Worm (Caenorhabditis elegans) whole organism, L3 larva: ENCODE measurements around the gene srh-183.

Source experiments
- ZK546.5 ChIP-seq: sonication (generic microtip); optimal IDR thresholded peaks from 2 replicates; lab custom pipeline; 2017; ENCODE audit warnings: missing biosample characterization, missing genetic modification characterization
- aly-2 ChIP-seq: fragments of 150-350 bp; optimal IDR thresholded peaks from 2 replicates; lab custom pipeline; 2014; ENCODE audit warnings: missing biosample characterization, missing genetic modification characterization
- ama-1 ChIP-seq: fragments of 150-350 bp; optimal IDR thresholded peaks from 2 replicates; lab custom pipeline; 2018
- ceh-28 ChIP-seq: fragments of 150-350 bp; optimal IDR thresholded peaks from 2 replicates; lab custom pipeline; 2014; ENCODE audit warnings: missing biosample characterization, missing genetic modification reagents, missing genetic modification characterization
- ceh-82 ChIP-seq: fragments of 150-350 bp; optimal IDR thresholded peaks from 2 replicates; lab custom pipeline; 2014; ENCODE audit warnings: missing biosample characterization, missing genetic modification characterization
- daf-12 ChIP-seq: fragments of 150-350 bp; optimal IDR thresholded peaks from 2 replicates; lab custom pipeline; 2014; ENCODE audit warnings: missing biosample characterization, missing genetic modification reagents, missing genetic modification characterization
- egl-5 ChIP-seq: fragments of 150-350 bp; optimal IDR thresholded peaks from 2 replicates; lab custom pipeline; 2017; ENCODE audit warnings: missing biosample characterization, missing genetic modification reagents, missing genetic modification characterization, inconsistent platforms
- elt-1 ChIP-seq: fragments of 150-350 bp; optimal IDR thresholded peaks from 2 replicates; lab custom pipeline; 2014; ENCODE audit warnings: missing biosample characterization, missing genetic modification characterization
- elt-2 ChIP-seq: sonication (generic microtip); optimal IDR thresholded peaks from 2 replicates; lab custom pipeline; 2016; ENCODE audit warnings: missing genetic modification reagents, mild to moderate bottlenecking, missing genetic modification characterization, missing compliant biosample characterization
- elt-3 ChIP-seq, 3 experiments: fragments of 150-350 bp in 1 of 3; sonication (generic microtip) in 2 of 3; optimal IDR thresholded peaks; 2 replicates in 2 of 3; 4 replicates in 1 of 3; lab custom pipeline; 2014 to 2017; ENCODE audit warnings: missing biosample characterization in 3 of 3, missing genetic modification characterization in 3 of 3
- eor-1 ChIP-seq, 2 experiments: fragments of 150-350 bp; optimal IDR thresholded peaks; 2 replicates each; lab custom pipeline; 2014 to 2018; ENCODE audit warnings: missing biosample characterization in 2 of 2, missing genetic modification characterization in 2 of 2
- fkh-10 ChIP-seq: sonication (generic microtip); optimal IDR thresholded peaks from 2 replicates; lab custom pipeline; 2017; ENCODE audit warnings: missing biosample characterization, missing genetic modification reagents, missing genetic modification characterization
- fkh-2 ChIP-seq: fragments of 150-350 bp; optimal IDR thresholded peaks from 2 replicates; lab custom pipeline; 2014; ENCODE audit warnings: missing biosample characterization, missing genetic modification reagents, missing genetic modification characterization
- fos-1 ChIP-seq: fragments of 150-350 bp; optimal IDR thresholded peaks from 2 replicates; lab custom pipeline; 2014; ENCODE audit warnings: missing biosample characterization, missing genetic modification characterization
- hmg-11 ChIP-seq: sonication (generic microtip); optimal IDR thresholded peaks from 2 replicates; lab custom pipeline; 2016; ENCODE audit warnings: missing genetic modification characterization, missing compliant biosample characterization
- jun-1 ChIP-seq: fragments of 150-350 bp; optimal IDR thresholded peaks from 2 replicates; lab custom pipeline; 2014; ENCODE audit warnings: missing biosample characterization, missing genetic modification reagents, missing genetic modification characterization
- lin-39 ChIP-seq: fragments of 150-350 bp; optimal IDR thresholded peaks from 2 replicates; lab custom pipeline; 2018; ENCODE audit warnings: missing biosample characterization, missing genetic modification reagents, missing genetic modification characterization
- mdl-1 ChIP-seq: fragments of 150-350 bp; optimal IDR thresholded peaks from 2 replicates; lab custom pipeline; 2014; ENCODE audit warnings: missing biosample characterization, missing genetic modification characterization
- mml-1 ChIP-seq: fragments of 150-350 bp; sonication (generic microtip); optimal IDR thresholded peaks from 3 replicates; lab custom pipeline; 2014; ENCODE audit warnings: missing biosample characterization, missing genetic modification characterization
- nfya-1 ChIP-seq: sonication (generic microtip); optimal IDR thresholded peaks from 2 replicates; lab custom pipeline; 2017; ENCODE audit warnings: missing genetic modification characterization, mild to moderate bottlenecking, missing compliant biosample characterization, antibody characterized with exemption, moderate library complexity; ENCODE audit not compliant: insufficient read depth
- nhr-11 ChIP-seq: fragments of 150-350 bp; optimal IDR thresholded peaks from 2 replicates; lab custom pipeline; 2014; ENCODE audit warnings: missing biosample characterization, missing genetic modification characterization
- nhr-12 ChIP-seq: fragments of 150-350 bp; optimal IDR thresholded peaks from 2 replicates; lab custom pipeline; 2014; ENCODE audit warnings: missing biosample characterization, missing genetic modification characterization
- nhr-25 ChIP-seq: sonication (generic microtip); optimal IDR thresholded peaks from 2 replicates; lab custom pipeline; 2017; ENCODE audit warnings: missing biosample characterization, missing genetic modification characterization
- nhr-28 ChIP-seq: fragments of 150-350 bp; optimal IDR thresholded peaks from 2 replicates; lab custom pipeline; 2014; ENCODE audit warnings: missing biosample characterization, missing genetic modification characterization
- nhr-67 ChIP-seq: fragments of 150-350 bp; optimal IDR thresholded peaks from 2 replicates; lab custom pipeline; 2014; ENCODE audit warnings: missing biosample characterization, missing genetic modification characterization
- pha-4 ChIP-seq: fragments of 150-350 bp; optimal IDR thresholded peaks from 2 replicates; lab custom pipeline; 2014; ENCODE audit warnings: missing biosample characterization, missing genetic modification reagents, missing genetic modification characterization
- pqm-1 ChIP-seq: fragments of 150-350 bp; optimal IDR thresholded peaks from 2 replicates; lab custom pipeline; 2017; ENCODE audit warnings: missing biosample characterization, missing genetic modification characterization, inconsistent platforms
- sea-2 ChIP-seq: fragments of 150-350 bp; sonication (generic microtip); optimal IDR thresholded peaks from 4 replicates; lab custom pipeline; 2014; ENCODE audit warnings: missing biosample characterization, missing genetic modification reagents, missing genetic modification characterization
- snpc-4 ChIP-seq: fragments of 150-350 bp; optimal IDR thresholded peaks from 2 replicates; lab custom pipeline; 2014; ENCODE audit warnings: missing biosample characterization, missing genetic modification characterization
- unc-62 ChIP-seq: fragments of 150-350 bp; sonication (generic microtip); optimal IDR thresholded peaks from 4 replicates; lab custom pipeline; 2014; ENCODE audit warnings: missing biosample characterization, missing genetic modification reagents, missing genetic modification characterization
- zag-1 ChIP-seq: fragments of 150-350 bp; optimal IDR thresholded peaks from 2 replicates; lab custom pipeline; 2014; ENCODE audit warnings: missing biosample characterization, missing genetic modification characterization
- ztf-11 ChIP-seq: fragments of 150-350 bp; optimal IDR thresholded peaks from 2 replicates; lab custom pipeline; 2014; ENCODE audit warnings: missing biosample characterization, missing genetic modification characterization
- ztf-4 ChIP-seq: fragments of 150-350 bp; optimal IDR thresholded peaks from 2 replicates; lab custom pipeline; 2014; ENCODE audit warnings: missing biosample characterization, missing genetic modification characterization

Gene srh-183

ce11 chrV:19978220-19978619, at the start of gene srh-183:
Gene srh-183, minus strand, starts transcription at chrV:19978320.
- TF ChIP-seq nhr-25 (tag; lab: Kevin White, UChicago), result no peak

- TF ChIP-seq eor-1 (tag; optimal IDR thresholded peaks at IDR 0.05; lab: Kevin White, UChicago) (no peak), nhr-12 (tag; lab: Kevin White, UChicago) (no peak), elt-3 (tag; optimal IDR thresholded peaks at IDR 0.05; lab: Kevin White, UChicago) (no peak), nhr-28 (tag; lab: Kevin White, UChicago) (no peak)
These were observed 44.9 kb upstream of the srh-183 start, which contains the start of gene lgc-55 for ce11 chrV:20022996-20023456. Gene lgc-55, plus strand, starts transcription at chrV:20023046.

ce11 chrV:20021347-20021746, 43.2 kb upstream of the srh-183 start:
- TF ChIP-seq unc-62 (GFP tag; lab: Kevin White, UChicago) (no peak), aly-2 (no peak), snpc-4 (no peak), nhr-25 (tag; lab: Kevin White, UChicago) (no peak), ceh-28 (no peak), ceh-82 (no peak), elt-2 (tag; lab: Kevin White, UChicago) (no peak), egl-5 (tag; lab: Kevin White, UChicago) (no peak), lin-39 (tag; lab: Kevin White, UChicago) (no peak), nfya-1 (tag; lab: Kevin White, UChicago) (no peak), daf-12 (no peak), sea-2 (GFP tag; lab: Kevin White, UChicago) (no peak), fkh-10 (GFP tag; lab: Kevin White, UChicago) (no peak), elt-3 (tag; optimal IDR thresholded peaks at IDR 0.05; lab: Kevin White, UChicago) (no peak)

- no peak for TF ChIP-seq zag-1 (tag; lab: Kevin White, UChicago)
- TF ChIP-seq fos-1, result no peak
- no peak for TF ChIP-seq mml-1 (tag; lab: Kevin White, UChicago)
- TF ChIP-seq sea-2 (GFP tag; lab: Kevin White, UChicago), result no peak
- no peak for TF ChIP-seq nhr-28 (tag; lab: Kevin White, UChicago)
- no peak for TF ChIP-seq ztf-11 (tag; lab: Kevin White, UChicago)
- no peak for TF ChIP-seq lin-39 (tag; lab: Kevin White, UChicago)
- no peak for TF ChIP-seq mdl-1 (tag; lab: Kevin White, UChicago)
- no peak for TF ChIP-seq nhr-25 (tag; lab: Kevin White, UChicago)
- no peak for TF ChIP-seq nfya-1 (tag; lab: Kevin White, UChicago)
- no peak for TF ChIP-seq unc-62 (GFP tag; lab: Kevin White, UChicago)
- no peak for TF ChIP-seq jun-1 (tag; lab: Kevin White, UChicago)
- TF ChIP-seq ceh-82, result no peak
- no peak for TF ChIP-seq ztf-4 (tag; lab: Kevin White, UChicago)
- no peak for TF ChIP-seq snpc-4
- TF ChIP-seq nhr-67 (tag; lab: Kevin White, UChicago), result no peak
- no peak for TF ChIP-seq pqm-1 (tag; lab: Kevin White, UChicago)
- no peak for TF ChIP-seq elt-2 (tag; lab: Kevin White, UChicago)
These were observed 33.5 kb upstream of the srh-183 start, which contains the start of gene Y60A3A.21 for ce11 chrV:20011654-20012053. Gene Y60A3A.21, plus strand, starts transcription at chrV:20011954.

ce11 chrV:20011199-20011598, 33.1 kb upstream of the srh-183 start:
- TF ChIP-seq ZK546.5 (tag; lab: Kevin White, UChicago) (no peak), elt-2 (tag; lab: Kevin White, UChicago) (peak; percentile 80), fos-1 (no peak), nhr-11 (tag; lab: Kevin White, UChicago) (no peak), ceh-28 (no peak)

- TF ChIP-seq fkh-10 (GFP tag; lab: Kevin White, UChicago), result no peak
- TF ChIP-seq nhr-11 (tag; lab: Kevin White, UChicago), result no peak
- TF ChIP-seq elt-2 (tag; lab: Kevin White, UChicago), result no peak
- TF ChIP-seq elt-1 (tag; lab: Kevin White, UChicago), result no peak
- no peak for TF ChIP-seq pha-4
- TF ChIP-seq ama-1, result no peak
- no peak for TF ChIP-seq ztf-11 (tag; lab: Kevin White, UChicago)
- no peak for TF ChIP-seq fkh-2 (tag; lab: Kevin White, UChicago)
- TF ChIP-seq hmg-11 (tag; lab: Kevin White, UChicago), result no peak
- no peak for TF ChIP-seq ZK546.5 (tag; lab: Kevin White, UChicago)
- no peak for TF ChIP-seq ceh-28
- no peak for TF ChIP-seq sea-2 (GFP tag; lab: Kevin White, UChicago)
- no peak for TF ChIP-seq pqm-1 (tag; lab: Kevin White, UChicago)
These were observed 29.4 kb upstream of the srh-183 start, which contains the start of gene Y60A3A.23 for ce11 chrV:20007470-20007869. Gene Y60A3A.23, plus strand, starts transcription at chrV:20007770.
